Worm (Caenorhabditis elegans): ENCODE results near the gene pkc-2.
A peak's percentile ranks its signal among the peaks of the same experiment; 100 is the strongest.

Gene pkc-2

DNA sequence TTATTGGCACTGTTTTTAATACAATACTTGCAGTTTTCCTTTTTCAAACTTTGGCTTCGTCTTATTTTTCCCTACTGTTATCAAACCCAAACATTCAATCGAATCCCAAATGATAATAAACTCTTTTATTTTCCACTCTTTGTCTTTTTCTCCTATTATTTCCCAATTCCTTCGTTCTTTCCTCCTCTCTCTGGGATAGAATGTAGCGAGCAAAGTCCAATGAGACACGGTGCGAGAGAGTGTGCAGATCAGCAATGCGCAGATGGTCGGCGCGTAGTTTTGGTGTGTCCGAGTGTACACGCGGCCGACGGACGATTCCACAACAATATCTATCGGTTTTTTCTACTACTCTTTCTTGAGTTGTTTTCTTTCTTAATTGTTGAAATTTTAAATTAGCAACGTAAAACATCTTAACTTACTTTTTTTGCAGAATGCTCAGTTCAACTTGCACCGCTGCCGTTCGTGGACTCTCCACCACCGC is 66.4 kb downstream of the pkc-2 start, which contains the start of gene B0272.3:
TSS of gene B0272.3 (plus strand) at position 431 of the 481 bp plus-strand sequence.
- no peak for TF ChIP-seq gmeb-2 (tag; optimal IDR thresholded peaks at IDR 0.05)
- no peak for TF ChIP-seq dmd-4 (tag; optimal IDR thresholded peaks at IDR 0.05; ENCODE audit: borderline replicate concordance)
- no peak for TF ChIP-seq nhr-11 (tag; optimal IDR thresholded peaks at IDR 0.05)
- no peak for TF ChIP-seq npax-4 (tag; optimal IDR thresholded peaks at IDR 0.05)
- no peak for TF ChIP-seq che-1 (tag; optimal IDR thresholded peaks at IDR 0.05)
- TF ChIP-seq elt-2 (tag; optimal IDR thresholded peaks at IDR 0.05) = peak; percentile 37
